Worm (Caenorhabditis elegans): ENCODE data around the gene C56G2.5.

- TF ChIP-seq fos-1 (tag; optimal IDR thresholded peaks at IDR 0.05) = no peak
- TF ChIP-seq nhr-237 (tag; optimal IDR thresholded peaks at IDR 0.05) = no peak
- TF ChIP-seq C34F6.9 (tag; optimal IDR thresholded peaks at IDR 0.05) = no peak
- TF ChIP-seq ceh-82 (tag; optimal IDR thresholded peaks at IDR 0.05) = no peak
- no peak for TF ChIP-seq skn-1 (tag; optimal IDR thresholded peaks at IDR 0.05)
These were observed 44.6 kb downstream of the C56G2.5 start for ce11 chrIII:6279453-6279852.

All from whole organism, L2 larva.